Worm (Caenorhabditis elegans): Measurements from ENCODE around the gene ech-8.

Gene ech-8

ce11 chrIV:10241659-10242058, 2.7 kb upstream of the ech-8 start, which contains the start of gene lipl-7:
Gene lipl-7, minus strand, starts transcription at chrIV:10241823.
- TF ChIP-seq rbr-2 (tag; optimal IDR thresholded peaks at IDR 0.05) (no peak), vab-7 (GFP tag; IDR thresholded peaks at IDR 0.05) (no peak)

ce11 chrIV:10236106-10236505, 2.9 kb downstream of the ech-8 start:
- no peak for TF ChIP-seq pha-4 (GFP tag; IDR thresholded peaks at IDR 0.05)
- TF ChIP-seq pha-4 (tag; optimal IDR thresholded peaks at IDR 0.05), result no peak
- TF ChIP-seq nhr-76 (tag; optimal IDR thresholded peaks at IDR 0.05), result no peak
- TF ChIP-seq dmd-6 (GFP tag; IDR thresholded peaks at IDR 0.05), result peak; percentile 71
- no peak for TF ChIP-seq F49E8.2 (tag; optimal IDR thresholded peaks at IDR 0.05; ENCODE audit: borderline replicate concordance)
- no peak for TF ChIP-seq fkh-10 (GFP tag; optimal IDR thresholded peaks at IDR 0.05)
- TF ChIP-seq lin-1 (GFP tag; IDR thresholded peaks at IDR 0.05), result 0 out of 2 replicates have a peak, but pooled peaks have one; percentile 30
- no peak for TF ChIP-seq ama-1 (optimal IDR thresholded peaks at IDR 0.05)
- no peak for TF ChIP-seq ceh-44 (GFP tag; IDR thresholded peaks at IDR 0.05)
- TF ChIP-seq unc-39 (tag; optimal IDR thresholded peaks at IDR 0.05), result no peak
- TF ChIP-seq nhr-77 (tag; optimal IDR thresholded peaks at IDR 0.05), result peak; percentile 52
- no peak for TF ChIP-seq duxl-1 (tag; optimal IDR thresholded peaks at IDR 0.05; ENCODE audit: poor library complexity)
- no peak for TF ChIP-seq aha-1 (tag)
- peak; percentile 74 for TF ChIP-seq dve-1 (tag; optimal IDR thresholded peaks at IDR 0.05; ENCODE audit: insufficient read depth)
- TF ChIP-seq nhr-28 (tag; optimal IDR thresholded peaks at IDR 0.05), result peak; percentile 68
- TF ChIP-seq skn-1 (tag; optimal IDR thresholded peaks at IDR 0.05), result no peak
- no peak for TF ChIP-seq F10B5.3 (tag; optimal IDR thresholded peaks at IDR 0.05)
- peak; percentile 52 for TF ChIP-seq hlh-11 (tag; optimal IDR thresholded peaks at IDR 0.05)
- peak; percentile 89 for TF ChIP-seq pqm-1 (tag; optimal IDR thresholded peaks at IDR 0.05)
- no peak for TF ChIP-seq daf-16 (GFP tag; optimal IDR thresholded peaks at IDR 0.05)
- TF ChIP-seq daf-16 (tag; optimal IDR thresholded peaks at IDR 0.05), result peak; percentile 60
- TF ChIP-seq fos-1 (tag; optimal IDR thresholded peaks at IDR 0.05), result no peak
- no peak for TF ChIP-seq cey-2 (tag; optimal IDR thresholded peaks at IDR 0.05; ENCODE audit: borderline replicate concordance, insufficient read depth)

DNA sequence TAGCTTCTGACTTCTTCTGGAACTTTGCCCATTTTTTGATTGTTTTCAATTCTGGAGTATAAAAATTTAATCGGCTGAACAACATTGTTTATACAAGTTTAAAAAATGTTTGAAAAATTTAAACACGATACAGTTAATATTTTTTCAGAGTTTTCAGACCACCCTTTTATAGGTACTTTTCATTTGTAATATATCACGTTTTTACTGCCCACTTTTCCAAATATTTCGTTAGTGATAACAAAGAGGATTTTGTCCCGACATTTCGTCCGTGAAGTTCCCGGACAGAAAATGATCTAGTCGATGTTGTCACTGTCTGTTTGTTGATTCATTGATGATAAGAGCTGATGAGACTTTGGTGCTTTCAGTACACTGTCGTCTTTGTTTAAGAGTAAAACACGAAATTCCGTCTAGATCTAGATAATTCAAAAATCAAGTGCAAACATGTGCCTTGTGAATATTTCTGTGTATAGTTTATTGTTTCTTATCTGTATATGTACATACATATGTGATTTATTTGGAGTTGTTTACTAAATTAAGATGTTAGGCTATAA, 3.6 kb downstream of the ech-8 start, which contains the start of gene ech-9:
Gene ech-9, minus strand, starts transcription at position 51 of the 551 bp plus-strand sequence.
- peak; percentile 13 for TF ChIP-seq nhr-28 (tag; optimal IDR thresholded peaks at IDR 0.05)
- TF ChIP-seq daf-16 (GFP tag; optimal IDR thresholded peaks at IDR 0.05), result no peak
- TF ChIP-seq daf-16 (tag; optimal IDR thresholded peaks at IDR 0.05), result peak; percentile 54
- no peak for TF ChIP-seq Y105C5A.15 (GFP tag; IDR thresholded peaks at IDR 0.05)
- TF ChIP-seq pqm-1 (tag; optimal IDR thresholded peaks at IDR 0.05), result peak; percentile 30
- peak; percentile 2 for TF ChIP-seq hlh-11 (tag; optimal IDR thresholded peaks at IDR 0.05)
- 0 out of 2 replicates have a peak, but pooled peaks have one; percentile 21 for TF ChIP-seq Y75B8A.6 (GFP tag; IDR thresholded peaks at IDR 0.05)
- TF ChIP-seq zfp-3 (GFP tag; conservative IDR thresholded peaks at IDR 0.05), result no peak

ce11 chrIV:10232456-10232855, 6.5 kb downstream of the ech-8 start, which contains the start of gene F01G10.4:
Gene F01G10.4, minus strand, starts transcription at chrIV:10232556.
- no peak for TF ChIP-seq zip-11 (GFP tag; IDR thresholded peaks at IDR 0.05)
- no peak for TF ChIP-seq unc-62 (GFP tag; optimal IDR thresholded peaks at IDR 0.05 in 1 of 2)
- TF ChIP-seq unc-62 (tag; optimal IDR thresholded peaks at IDR 0.05), result no peak
- TF ChIP-seq dve-1 (tag; optimal IDR thresholded peaks at IDR 0.05; ENCODE audit: insufficient read depth), result no peak
- TF ChIP-seq F49E8.2 (tag; optimal IDR thresholded peaks at IDR 0.05; ENCODE audit: borderline replicate concordance), result no peak
- TF ChIP-seq T26A8.4 (GFP tag; IDR thresholded peaks at IDR 0.05), result no peak

DNA sequence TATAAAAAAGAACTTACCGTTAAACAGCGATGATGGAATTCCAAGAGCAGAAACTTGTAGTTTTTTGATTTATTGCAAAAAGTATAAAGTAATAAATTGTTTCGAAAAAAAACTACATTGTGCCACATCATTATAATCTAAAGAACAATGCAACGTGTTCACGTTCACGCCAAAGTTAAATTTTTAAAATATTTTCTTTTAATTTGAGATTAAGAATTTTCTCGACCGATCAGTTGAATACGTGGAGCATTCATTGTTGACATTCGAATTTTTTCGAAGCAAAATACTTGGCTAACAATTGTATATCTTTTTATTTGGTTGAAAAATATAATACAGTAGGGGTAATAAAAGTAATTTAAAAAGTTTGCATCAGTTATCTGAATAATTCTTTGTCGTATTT, 8.0 kb downstream of the ech-8 start, which contains the start of gene F01G10.5:
Gene F01G10.5, minus strand, starts transcription at position 101 of the 400 bp plus-strand sequence.
- TF ChIP-seq ctbp-1 (GFP tag; IDR thresholded peaks at IDR 0.05) (no peak), gei-8 (GFP tag; optimal IDR thresholded peaks at IDR 0.05) (no peak), mxl-2 (GFP tag; conservative IDR thresholded peaks at IDR 0.05) (no peak), nhr-77 (tag; optimal IDR thresholded peaks at IDR 0.05) (no peak), daf-12 (tag; optimal IDR thresholded peaks at IDR 0.05) (no peak), arid-1 (GFP tag; conservative IDR thresholded peaks at IDR 0.05) (no peak), nhr-25 (tag; optimal IDR thresholded peaks at IDR 0.05; ENCODE audit: borderline replicate concordance, insufficient read depth) (no peak), pqm-1 (tag; optimal IDR thresholded peaks at IDR 0.05) (no peak), F44E2.7 (GFP tag; IDR thresholded peaks at IDR 0.05) (no peak), ceh-82 (tag; optimal IDR thresholded peaks at IDR 0.05) (no peak), lin-39 (tag; optimal IDR thresholded peaks at IDR 0.05) (no peak)
